Fruit fly (Drosophila melanogaster) whole organism, embryonic: ENCODE results near the gene lilli.

ENCODE experiments used
- ATbp ChIP-seq: fragments of 200-800 bp; sonication (Bioruptor generic); optimal IDR thresholded peaks from 2 replicates; lab custom pipeline; 2017; ENCODE audit warnings: missing biosample characterization, mild to moderate bottlenecking, missing genetic modification characterization, missing genetic modification reagents
- Abd-B ChIP-seq: fragments of 200-800 bp; sonication (Bioruptor generic); optimal IDR thresholded peaks from 2 replicates; lab custom pipeline; 2018; ENCODE audit warnings: missing biosample characterization, mild to moderate bottlenecking, missing genetic modification characterization, moderate library complexity
- Aef1 ChIP-seq: fragments of 200-800 bp; sonication (Bioruptor generic); IDR thresholded peaks from 3 replicates; pipeline ENCODE4 v1.3.6; 2022; ENCODE audit warnings: missing biosample characterization, missing genetic modification characterization
- CG10654 ChIP-seq: fragments of 200-800 bp; sonication (Bioruptor generic); optimal IDR thresholded peaks from 2 replicates; lab custom pipeline; 2016; ENCODE audit warnings: missing biosample characterization, missing genetic modification characterization
- CG12659 ChIP-seq: fragments of 200-800 bp; sonication (Bioruptor generic); optimal IDR thresholded peaks from 3 replicates; lab custom pipeline; 2017; ENCODE audit warnings: mild to moderate bottlenecking, missing biosample characterization, missing genetic modification reagents, missing genetic modification characterization
- CG12769 ChIP-seq: fragments of 200-800 bp; sonication (Bioruptor generic); optimal IDR thresholded peaks from 2 replicates; lab custom pipeline; 2019; ENCODE audit warnings: missing biosample characterization, mild to moderate bottlenecking, missing genetic modification characterization, moderate library complexity
- CG13296 ChIP-seq: fragments of 200-800 bp; sonication (Bioruptor generic); optimal IDR thresholded peaks from 3 replicates; lab custom pipeline; 2018; ENCODE audit warnings: missing biosample characterization, mild to moderate bottlenecking, missing genetic modification characterization
- CG14710 ChIP-seq: fragments of 200-800 bp; sonication (Bioruptor generic); optimal IDR thresholded peaks from 3 replicates; lab custom pipeline; 2019; ENCODE audit warnings: missing biosample characterization, mild to moderate bottlenecking, missing genetic modification characterization, moderate library complexity
- CG14965 ChIP-seq: fragments of 200-800 bp; sonication (Bioruptor generic); optimal IDR thresholded peaks from 2 replicates; lab custom pipeline; 2016; ENCODE audit warnings: missing biosample characterization, missing genetic modification characterization, borderline replicate concordance
- CG17186 ChIP-seq: fragments of 200-800 bp; sonication (Bioruptor generic); optimal IDR thresholded peaks from 3 replicates; lab custom pipeline; 2017; ENCODE audit warnings: missing biosample characterization, missing genetic modification reagents, missing genetic modification characterization
- CG30020 ChIP-seq: fragments of 200-800 bp; optimal IDR thresholded peaks from 2 replicates; lab custom pipeline; 2019; ENCODE audit warnings: missing biosample characterization, mild to moderate bottlenecking, missing genetic modification characterization, moderate library complexity
- CG3065 ChIP-seq: fragments of 200-800 bp; sonication (Bioruptor generic); optimal IDR thresholded peaks from 2 replicates; lab custom pipeline; 2016; ENCODE audit warnings: missing biosample characterization, missing genetic modification characterization
- CG31441 ChIP-seq: fragments of 200-800 bp; sonication (Bioruptor generic); IDR thresholded peaks from 2 replicates; pipeline ENCODE4 v1.3.6; 2022; ENCODE audit warnings: missing biosample characterization, missing genetic modification characterization
- CG4404 ChIP-seq: fragments of 200-800 bp; sonication (Bioruptor generic); IDR thresholded peaks from 2 replicates; pipeline ENCODE4 v1.3.6; 2022; ENCODE audit warnings: missing biosample characterization, missing genetic modification characterization
- CG5245 ChIP-seq: fragments of 200-800 bp; sonication (Bioruptor generic); optimal IDR thresholded peaks from 3 replicates; lab custom pipeline; 2016; ENCODE audit warnings: missing biosample characterization, missing genetic modification characterization
- CG7963 ChIP-seq: fragments of 200-800 bp; sonication (Bioruptor generic); IDR thresholded peaks from 3 replicates; pipeline ENCODE4 v1.3.6; 2022; ENCODE audit warnings: missing biosample characterization, missing genetic modification characterization; ENCODE audit not compliant: partially characterized antibody
- CG9215 ChIP-seq: fragments of 200-800 bp; sonication (Bioruptor generic); IDR thresholded peaks from 2 replicates; pipeline ENCODE4 v1.3.6; 2022; ENCODE audit warnings: missing biosample characterization, missing genetic modification characterization
- CG9609 ChIP-seq: fragments of 200-800 bp; sonication (Bioruptor generic); optimal IDR thresholded peaks from 3 replicates; lab custom pipeline; 2016; ENCODE audit warnings: missing biosample characterization, missing genetic modification characterization
- CoRest ChIP-seq: fragments of 200-800 bp; sonication (Bioruptor generic); optimal IDR thresholded peaks from 3 replicates; lab custom pipeline; 2018; ENCODE audit warnings: missing biosample characterization, mild to moderate bottlenecking, missing genetic modification characterization, moderate library complexity
- Dbx ChIP-seq: fragments of 200-800 bp; sonication (Bioruptor generic); IDR thresholded peaks from 3 replicates; pipeline ENCODE4 v1.3.6; 2022; ENCODE audit warnings: missing biosample characterization, missing genetic modification characterization
- Dek ChIP-seq: fragments of 200-800 bp; sonication (Bioruptor generic); optimal IDR thresholded peaks from 3 replicates; lab custom pipeline; 2019; ENCODE audit warnings: missing biosample characterization, mild to moderate bottlenecking, missing genetic modification characterization, moderate library complexity
- Dref ChIP-seq: fragments of 200-800 bp; sonication (Bioruptor generic); IDR thresholded peaks from 2 replicates; pipeline ENCODE4 v1.3.6; 2022; ENCODE audit warnings: missing biosample characterization, missing genetic modification characterization
- E2f1 ChIP-seq: fragments of 200-800 bp; sonication (Bioruptor generic); IDR thresholded peaks from 2 replicates; pipeline ENCODE4 v1.3.6; 2022; ENCODE audit warnings: missing biosample characterization, missing genetic modification characterization
- E2f2 ChIP-seq: fragments of 200-800 bp; sonication (Bioruptor generic); IDR thresholded peaks from 2 replicates; pipeline ENCODE4 v1.3.6; 2022; ENCODE audit warnings: missing biosample characterization, missing genetic modification characterization
- GATAe ChIP-seq: fragments of 200-800 bp; sonication (Bioruptor generic); conservative IDR thresholded peaks from 2 replicates; pipeline ENCODE4 v1.3.6; 2022; ENCODE audit warnings: missing biosample characterization, missing genetic modification characterization
- HLH3B ChIP-seq: fragments of 200-800 bp; sonication (Bioruptor generic); IDR thresholded peaks from 2 replicates; pipeline ENCODE4 v1.3.6; 2022; ENCODE audit warnings: missing biosample characterization, missing genetic modification characterization
- Hsf ChIP-seq: fragments of 200-800 bp; sonication (Bioruptor generic); optimal IDR thresholded peaks from 3 replicates; lab custom pipeline; 2016; ENCODE audit warnings: missing biosample characterization, missing genetic modification characterization
- Med ChIP-seq: fragments of 200-800 bp; sonication (Bioruptor generic); peaks from one replicate; lab custom pipeline; 2016; ENCODE audit warnings: missing biosample characterization, missing genetic modification characterization, mild to moderate bottlenecking, inconsistent platforms, moderate library complexity
- Oli ChIP-seq: fragments of 200-800 bp; sonication (Bioruptor generic); optimal IDR thresholded peaks from 2 replicates; lab custom pipeline; 2018; ENCODE audit warnings: missing biosample characterization, mild to moderate bottlenecking, missing genetic modification characterization, moderate library complexity
- Poxn ChIP-seq: fragments of 200-800 bp; sonication (Bioruptor generic); IDR thresholded peaks from 2 replicates; pipeline ENCODE4 v1.3.6; 2022; ENCODE audit warnings: missing biosample characterization, missing genetic modification characterization
- Ssrp ChIP-seq: fragments of 200-800 bp; sonication (Bioruptor generic); optimal IDR thresholded peaks from 2 replicates; lab custom pipeline; 2018; ENCODE audit warnings: missing biosample characterization, mild to moderate bottlenecking, missing genetic modification characterization, moderate library complexity
- YL-1 ChIP-seq: fragments of 200-800 bp; sonication (Bioruptor generic); optimal IDR thresholded peaks from 3 replicates; lab custom pipeline; 2017; ENCODE audit warnings: missing biosample characterization, mild to moderate bottlenecking, missing genetic modification characterization
- ato ChIP-seq: fragments of 200-800 bp; sonication (Bioruptor generic); IDR thresholded peaks from 2 replicates; pipeline ENCODE4 v1.3.6; 2022; ENCODE audit warnings: missing biosample characterization, missing genetic modification characterization; ENCODE audit not compliant: partially characterized antibody
- chinmo ChIP-seq: fragments of 200-800 bp; sonication (Bioruptor generic); IDR thresholded peaks from 4 replicates; pipeline ENCODE4 v1.3.6; 2022; ENCODE audit warnings: missing biosample characterization, missing genetic modification characterization; ENCODE audit not compliant: partially characterized antibody
- chn ChIP-seq: fragments of 200-800 bp; sonication (Bioruptor generic); optimal IDR thresholded peaks from 2 replicates; lab custom pipeline; 2016; ENCODE audit warnings: missing biosample characterization, missing genetic modification characterization
- dati ChIP-seq: fragments of 200-800 bp; sonication (Bioruptor generic); IDR thresholded peaks from 2 replicates; pipeline ENCODE4 v1.3.6; 2022; ENCODE audit warnings: missing biosample characterization, missing genetic modification characterization
- dimm ChIP-seq: fragments of 200-800 bp; sonication (Bioruptor generic); IDR thresholded peaks from 2 replicates; pipeline ENCODE4 v1.3.6; 2022; ENCODE audit warnings: missing biosample characterization, missing genetic modification characterization
- ewg ChIP-seq: fragments of 200-800 bp; sonication (Bioruptor generic); optimal IDR thresholded peaks from 3 replicates; lab custom pipeline; 2017; ENCODE audit warnings: mild to moderate bottlenecking, missing biosample characterization, missing genetic modification reagents, missing genetic modification characterization
- exex ChIP-seq: fragments of 200-800 bp; sonication (Bioruptor generic); optimal IDR thresholded peaks from 4 replicates; lab custom pipeline; 2018; ENCODE audit warnings: missing biosample characterization, mild to moderate bottlenecking, missing genetic modification characterization, moderate library complexity
- gcm2 ChIP-seq: fragments of 200-800 bp; sonication (Bioruptor generic); optimal IDR thresholded peaks from 2 replicates; lab custom pipeline; 2016; ENCODE audit warnings: missing biosample characterization, missing genetic modification characterization
- nom ChIP-seq: fragments of 200-800 bp; sonication (Bioruptor generic); optimal IDR thresholded peaks from 2 replicates; lab custom pipeline; 2017; ENCODE audit warnings: missing biosample characterization, missing genetic modification characterization, mild to moderate bottlenecking, moderate library complexity, missing genetic modification reagents
- pb ChIP-seq: fragments of 200-800 bp; sonication (Bioruptor generic); optimal IDR thresholded peaks from 3 replicates; lab custom pipeline; 2016; ENCODE audit warnings: missing biosample characterization, missing genetic modification characterization
- pita ChIP-seq: fragments of 200-800 bp; sonication (Bioruptor generic); optimal IDR thresholded peaks from 2 replicates; lab custom pipeline; 2017; ENCODE audit warnings: missing biosample characterization, mild to moderate bottlenecking, missing genetic modification characterization
- schlank ChIP-seq: fragments of 200-800 bp; sonication (Bioruptor generic); optimal IDR thresholded peaks from 2 replicates; lab custom pipeline; 2018; ENCODE audit warnings: missing biosample characterization, mild to moderate bottlenecking, missing genetic modification characterization
- sd ChIP-seq: fragments of 200-800 bp; sonication (Bioruptor generic); optimal IDR thresholded peaks from 3 replicates; lab custom pipeline; 2018; ENCODE audit warnings: missing biosample characterization, mild to moderate bottlenecking, missing genetic modification characterization, moderate library complexity
- sug ChIP-seq: fragments of 200-800 bp; optimal IDR thresholded peaks from 2 replicates; lab custom pipeline; 2019; ENCODE audit warnings: missing biosample characterization, mild to moderate bottlenecking, missing genetic modification characterization, moderate library complexity
- tin ChIP-seq: fragments of 200-800 bp; sonication (Bioruptor generic); optimal IDR thresholded peaks from 3 replicates; lab custom pipeline; 2016; ENCODE audit warnings: missing biosample characterization, missing genetic modification characterization
- tup ChIP-seq: fragments of 200-800 bp; sonication (Bioruptor generic); optimal IDR thresholded peaks from 2 replicates; lab custom pipeline; 2016; ENCODE audit warnings: missing biosample characterization, mild to moderate bottlenecking, missing genetic modification characterization, moderate library complexity
- vfl ChIP-seq: fragments of 200-800 bp; sonication (Bioruptor generic); optimal IDR thresholded peaks from 2 replicates; lab custom pipeline; 2016; ENCODE audit warnings: missing biosample characterization, missing genetic modification characterization
- wdn ChIP-seq: fragments of 200-800 bp; sonication (Bioruptor generic); IDR thresholded peaks from 2 replicates; pipeline ENCODE4 v1.3.6; 2022; ENCODE audit warnings: missing biosample characterization, missing genetic modification characterization

The lilli gene

dm6 chr2L:2976829-2977228 is 91.1 kb downstream of the lilli start, which contains the start of the genes CG9641 and CG3165 (continued):
- TF ChIP-seq Dbx = peak; percentile 86
- TF ChIP-seq sug = peak; percentile 91
- TF ChIP-seq CG3065 (GFP tag; lab: Kevin White, UChicago) = peak; percentile 68
- peak; percentile 89 for TF ChIP-seq CG12659 (GFP tag; lab: Kevin White, UChicago)
- no peak for TF ChIP-seq pita (GFP tag; lab: Kevin White, UChicago)
- peak; percentile 61 for TF ChIP-seq ewg
- peak; percentile 64 for TF ChIP-seq CG7963 (GFP tag; lab: Robert Waterston, UW)
- TF ChIP-seq Med (GFP tag; lab: Kevin White, UChicago) = peak; percentile 98
- peak; percentile 91 for TF ChIP-seq chn (GFP tag; lab: Kevin White, UChicago)
- peak; percentile 90 for TF ChIP-seq CoRest (tag; lab: Kevin White, UChicago)
- peak; percentile 76; the same call in 1 of the 4 replicates for TF ChIP-seq chinmo
- 0 out of 2 replicates have a peak, but pooled peaks have one; percentile 30 for TF ChIP-seq Dref (GFP tag; lab: Robert Waterston, UW)
- peak; percentile 76 for TF ChIP-seq gcm2
- TF ChIP-seq CG13296 = no peak
- peak; percentile 73 for TF ChIP-seq E2f2 (GFP tag; lab: Robert Waterston, UW)
- TF ChIP-seq Oli = peak; percentile 75
- peak; percentile 42; the same call in 1 of the 2 replicates for TF ChIP-seq Poxn (GFP tag; lab: Robert Waterston, UW)
- peak; percentile 80 for TF ChIP-seq HLH3B (GFP tag; lab: Robert Waterston, UW)
- peak; percentile 81 for TF ChIP-seq CG10654 (GFP tag; lab: Kevin White, UChicago)
- TF ChIP-seq tup (GFP tag; lab: Kevin White, UChicago) = peak; percentile 78
- peak; percentile 87 for TF ChIP-seq CG5245 (GFP tag; lab: Kevin White, UChicago)
- TF ChIP-seq Abd-B = peak; percentile 66
- peak; percentile 79 for TF ChIP-seq CG30020
- TF ChIP-seq GATAe (GFP tag; lab: Robert Waterston, UW) = no peak; the same call in 1 of the 2 replicates
- no peak; the same call in 1 of the 2 replicates for TF ChIP-seq CG31441
- peak; percentile 74 for TF ChIP-seq E2f1 (GFP tag; lab: Robert Waterston, UW)
- TF ChIP-seq CG14710 = peak; percentile 96
- TF ChIP-seq CG9609 (GFP tag; lab: Kevin White, UChicago) = peak; percentile 87
- peak; percentile 64 for TF ChIP-seq Dek (tag; lab: Kevin White, UChicago)
- TF ChIP-seq dimm (GFP tag; lab: Robert Waterston, UW) = no peak
- no peak for TF ChIP-seq dati (GFP tag; lab: Robert Waterston, UW)
- no peak for TF ChIP-seq exex (tag; lab: Kevin White, UChicago)
- peak; percentile 93 for TF ChIP-seq tin (GFP tag; lab: Kevin White, UChicago)
- peak; percentile 88 for TF ChIP-seq CG9215 (GFP tag; lab: Robert Waterston, UW)
- TF ChIP-seq CG12769 (tag; lab: Kevin White, UChicago) = no peak
- TF ChIP-seq ato = peak; percentile 78
- TF ChIP-seq CG4404 = peak; percentile 89
- TF ChIP-seq pb (GFP tag; lab: Kevin White, UChicago) = peak; percentile 78
- no peak for TF ChIP-seq ATbp (GFP tag; lab: Kevin White, UChicago)
- TF ChIP-seq schlank = peak; percentile 52
- TF ChIP-seq CG14965 (GFP tag; lab: Kevin White, UChicago) = no peak
- peak; percentile 79 for TF ChIP-seq Ssrp (tag; lab: Kevin White, UChicago)
- TF ChIP-seq vfl (GFP tag; lab: Kevin White, UChicago) = peak; percentile 86
- peak; percentile 71 for TF ChIP-seq Aef1 (GFP tag; lab: Robert Waterston, UW)
- TF ChIP-seq wdn (GFP tag; lab: Robert Waterston, UW) = no peak; the same call in 1 of the 2 replicates
- TF ChIP-seq sd (tag; lab: Kevin White, UChicago) = peak; percentile 62
- TF ChIP-seq nom (GFP tag; lab: Kevin White, UChicago) = peak; percentile 73
- peak; percentile 91 for TF ChIP-seq Hsf (GFP tag; lab: Kevin White, UChicago)
- peak; percentile 71 for TF ChIP-seq YL-1
- TF ChIP-seq CG17186 (GFP tag; lab: Kevin White, UChicago) = peak; percentile 75
